Worm (Caenorhabditis elegans): Measurements from ENCODE around the gene Y81G3A.1.

Y81G3A.1 gene

ce11 chrII:13083752-13084214, at the start of gene Y81G3A.1, which contains the start of gene gcn-2 (continued):
- TF ChIP-seq tlp-1 (tag; optimal IDR thresholded peaks at IDR 0.05) (no peak), nhr-47 (tag; optimal IDR thresholded peaks at IDR 0.05) (peak; percentile 77), F16B12.6 (tag; optimal IDR thresholded peaks at IDR 0.05) (peak; percentile 97), mdl-1 (tag; optimal IDR thresholded peaks at IDR 0.05) (no peak), efl-1 (optimal IDR thresholded peaks at IDR 0.05) (peak; percentile 97 to 98), efl-1 (GFP tag; optimal IDR thresholded peaks at IDR 0.05 in 1 of 2) (peak; percentile 98 to 100), egl-27 (tag; optimal IDR thresholded peaks at IDR 0.05) (no peak), vab-15 (tag; optimal IDR thresholded peaks at IDR 0.05) (no peak), fkh-10 (GFP tag; optimal IDR thresholded peaks at IDR 0.05) (no peak), Y116A8C.19 (tag; optimal IDR thresholded peaks at IDR 0.05; ENCODE audit: borderline replicate concordance) (no peak), sox-4 (tag; optimal IDR thresholded peaks at IDR 0.05) (no peak), grh-1 (GFP tag; IDR thresholded peaks at IDR 0.05) (no peak), ama-1 (optimal IDR thresholded peaks at IDR 0.05) (no peak), lin-13 (GFP tag; optimal IDR thresholded peaks at IDR 0.05) (peak; percentile 43), snu-23 (GFP tag; optimal IDR thresholded peaks at IDR 0.05) (peak; percentile 66), elt-2 (tag; optimal IDR thresholded peaks at IDR 0.05) (no peak), nhr-77 (tag; optimal IDR thresholded peaks at IDR 0.05) (no peak), C16A3.4 (tag; optimal IDR thresholded peaks at IDR 0.05) (peak; percentile 47), aha-1 (tag; optimal IDR thresholded peaks at IDR 0.05) (no peak), fos-1 (tag; optimal IDR thresholded peaks at IDR 0.05) (no peak), aly-2 (tag; optimal IDR thresholded peaks at IDR 0.05) (peak; percentile 24), blmp-1 (tag; optimal IDR thresholded peaks at IDR 0.05) (peak; percentile 84), unc-130 (tag; optimal IDR thresholded peaks at IDR 0.05) (peak; percentile 43), zip-4 (GFP tag; optimal IDR thresholded peaks at IDR 0.05) (peak; percentile 23), C34B4.2 (tag; optimal IDR thresholded peaks at IDR 0.05) (no peak), dsc-1 (tag; optimal IDR thresholded peaks at IDR 0.05) (peak; percentile 65), egl-13 (tag; optimal IDR thresholded peaks at IDR 0.05) (no peak), unc-98 (GFP tag; IDR thresholded peaks at IDR 0.05) (no peak), nhr-85 (tag) (peak; percentile 60), zag-1 (tag; optimal IDR thresholded peaks at IDR 0.05) (no peak), mab-9 (GFP tag; IDR thresholded peaks at IDR 0.05) (peak; percentile 26; the same call in 1 of the 2 replicates), lin-39 (tag; optimal IDR thresholded peaks at IDR 0.05) (peak; percentile 9)

ce11 chrII:13130576-13130975, 46.9 kb upstream of the Y81G3A.1 start:
- TF ChIP-seq nhr-76 (tag; optimal IDR thresholded peaks at IDR 0.05): no peak
- no peak for TF ChIP-seq mab-9 (GFP tag; IDR thresholded peaks at IDR 0.05)
- no peak for TF ChIP-seq pqm-1 (tag; optimal IDR thresholded peaks at IDR 0.05)
- TF ChIP-seq egl-13 (tag; optimal IDR thresholded peaks at IDR 0.05): no peak
- TF ChIP-seq snu-23 (GFP tag; optimal IDR thresholded peaks at IDR 0.05): no peak
- no peak for TF ChIP-seq hlh-17 (GFP tag; optimal IDR thresholded peaks at IDR 0.05; ENCODE audit: borderline replicate concordance)
- TF ChIP-seq xbp-1 (tag; optimal IDR thresholded peaks at IDR 0.05): no peak
- TF ChIP-seq hpl-2 (GFP tag; optimal IDR thresholded peaks at IDR 0.05): no peak
- TF ChIP-seq elt-2 (tag; optimal IDR thresholded peaks at IDR 0.05): no peak
- TF ChIP-seq blmp-1 (tag; optimal IDR thresholded peaks at IDR 0.05): no peak
- no peak for TF ChIP-seq fos-1 (tag; optimal IDR thresholded peaks at IDR 0.05)
- no peak for TF ChIP-seq ztf-4 (tag; optimal IDR thresholded peaks at IDR 0.05)
- TF ChIP-seq elt-3 (tag; optimal IDR thresholded peaks at IDR 0.05): no peak
- no peak for TF ChIP-seq nhr-28 (tag; optimal IDR thresholded peaks at IDR 0.05)
- no peak for TF ChIP-seq tbx-2 (tag; optimal IDR thresholded peaks at IDR 0.05)
- TF ChIP-seq egl-27 (tag; optimal IDR thresholded peaks at IDR 0.05): no peak
- no peak for TF ChIP-seq lin-35 (GFP tag; optimal IDR thresholded peaks at IDR 0.05)

- no peak for TF ChIP-seq nhr-90 (tag; optimal IDR thresholded peaks at IDR 0.05; ENCODE audit: poor library complexity)
- TF ChIP-seq elt-2 (tag; optimal IDR thresholded peaks at IDR 0.05): no peak
- TF ChIP-seq Y116A8C.19 (tag; optimal IDR thresholded peaks at IDR 0.05; ENCODE audit: borderline replicate concordance): no peak
- TF ChIP-seq ceh-63 (GFP tag; optimal IDR thresholded peaks at IDR 0.05): no peak
- TF ChIP-seq fkh-10 (GFP tag; optimal IDR thresholded peaks at IDR 0.05): no peak
- no peak for TF ChIP-seq efl-3 (GFP tag; optimal IDR thresholded peaks at IDR 0.05)
- no peak for TF ChIP-seq skn-1 (tag; optimal IDR thresholded peaks at IDR 0.05)
- no peak for TF ChIP-seq pax-3 (tag; optimal IDR thresholded peaks at IDR 0.05)
- TF ChIP-seq lin-15B (tag; optimal IDR thresholded peaks at IDR 0.05): no peak
- no peak for TF ChIP-seq jun-1 (tag; optimal IDR thresholded peaks at IDR 0.05)
- no peak for TF ChIP-seq dsc-1 (tag; optimal IDR thresholded peaks at IDR 0.05)
- no peak for TF ChIP-seq tlp-1 (tag; optimal IDR thresholded peaks at IDR 0.05)
- no peak for TF ChIP-seq ets-5 (GFP tag; IDR thresholded peaks at IDR 0.05)
- TF ChIP-seq lin-13 (GFP tag; optimal IDR thresholded peaks at IDR 0.05): no peak
Observed at ce11 chrII:13129602-13130001, 45.9 kb upstream of the Y81G3A.1 start, which contains the start of gene F29C12.6. TSS of gene F29C12.6 (plus strand) at chrII:13129902.
